Worm (Caenorhabditis elegans): Measurements from ENCODE around the gene F56F10.1.

DNA sequence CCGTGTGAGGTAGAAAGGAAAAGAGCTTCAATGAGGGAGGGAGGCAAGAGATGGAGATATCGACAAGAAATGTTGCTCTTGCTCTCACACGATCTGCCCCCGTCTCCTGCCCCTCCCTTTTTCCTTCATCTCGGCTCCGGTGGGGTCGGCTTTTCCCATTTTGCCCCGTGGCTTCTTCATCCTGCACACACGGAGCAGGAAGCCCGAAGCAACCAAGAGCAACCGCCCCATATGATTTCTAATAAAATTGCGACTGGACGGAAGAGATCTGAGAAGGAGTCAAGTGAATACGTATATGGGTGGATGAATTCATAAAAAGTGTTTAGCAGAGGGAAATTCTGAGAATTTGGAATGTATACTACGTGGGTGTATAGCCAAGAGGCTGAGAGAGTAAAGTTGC, 27.8 kb upstream of the F56F10.1 start:
- TF ChIP-seq mdl-1 (tag; optimal IDR thresholded peaks at IDR 0.05) = no peak
- no peak for TF ChIP-seq unc-62 (GFP tag; optimal IDR thresholded peaks at IDR 0.05)
- no peak for TF ChIP-seq pqm-1 (tag; optimal IDR thresholded peaks at IDR 0.05)
- TF ChIP-seq aha-1 (tag; optimal IDR thresholded peaks at IDR 0.05) = no peak
- TF ChIP-seq nhr-77 (tag; optimal IDR thresholded peaks at IDR 0.05) = no peak
- TF ChIP-seq Y116A8C.19 (tag; optimal IDR thresholded peaks at IDR 0.05; ENCODE audit: borderline replicate concordance) = no peak
- TF ChIP-seq ztf-11 (tag; optimal IDR thresholded peaks at IDR 0.05) = no peak

Data from whole organism, L1 larva.